Fruit fly (Drosophila melanogaster) whole organism, prepupa: Measurements from ENCODE around the gene CG4238.
A peak's percentile ranks its signal among the peaks of the same experiment; 100 is the strongest.

Experiments
- CG10631 ChIP-seq: fragments of 200-800 bp; sonication (Bioruptor generic); optimal IDR thresholded peaks from 2 replicates; lab custom pipeline; 2016; ENCODE audit warnings: missing biosample characterization, missing genetic modification characterization
- CG15336 ChIP-seq: fragments of 200-800 bp; sonication (Bioruptor generic); IDR thresholded peaks from 2 replicates; pipeline ENCODE4 v1.3.6; 2022; ENCODE audit warnings: missing biosample characterization, missing genetic modification characterization
- CG1621 ChIP-seq: fragments of 200-800 bp; sonication (Bioruptor generic); optimal IDR thresholded peaks from 3 replicates; lab custom pipeline; 2018; ENCODE audit warnings: missing biosample characterization, mild to moderate bottlenecking, missing genetic modification characterization
- CG16779 ChIP-seq: fragments of 200-800 bp; sonication (Bioruptor generic); optimal IDR thresholded peaks from 3 replicates; lab custom pipeline; 2017; ENCODE audit warnings: missing biosample characterization, mild to moderate bottlenecking, missing genetic modification characterization
- CG3032 ChIP-seq: fragments of 200-800 bp; optimal IDR thresholded peaks from 2 replicates; lab custom pipeline; 2019; ENCODE audit warnings: missing biosample characterization, mild to moderate bottlenecking, missing genetic modification characterization, moderate library complexity
- CG3919 ChIP-seq: fragments of 200-800 bp; sonication (Bioruptor generic); optimal IDR thresholded peaks from 3 replicates; lab custom pipeline; 2016; ENCODE audit warnings: missing biosample characterization, missing genetic modification characterization
- CG4318 ChIP-seq: fragments of 200-800 bp; sonication (Bioruptor generic); optimal IDR thresholded peaks from 3 replicates; lab custom pipeline; 2017; ENCODE audit warnings: missing biosample characterization, mild to moderate bottlenecking, missing genetic modification characterization
- CG6163 ChIP-seq: fragments of 200-800 bp; sonication (Bioruptor generic); IDR thresholded peaks from 3 replicates; pipeline ENCODE4 v1.3.6; 2022; ENCODE audit warnings: missing biosample characterization, missing genetic modification characterization
- CG6808 ChIP-seq: fragments of 200-800 bp; sonication (Bioruptor generic); optimal IDR thresholded peaks from 3 replicates; lab custom pipeline; 2017; ENCODE audit warnings: missing biosample characterization, missing genetic modification characterization, mild to moderate bottlenecking, moderate library complexity, missing genetic modification reagents
- CG6854 ChIP-seq: fragments of 200-800 bp; sonication (Bioruptor generic); optimal IDR thresholded peaks from 2 replicates; lab custom pipeline; 2017; ENCODE audit warnings: missing biosample characterization, mild to moderate bottlenecking, missing genetic modification characterization
- CG7368 ChIP-seq: fragments of 200-800 bp; sonication (Bioruptor generic); optimal IDR thresholded peaks from 3 replicates; lab custom pipeline; 2016; ENCODE audit warnings: missing biosample characterization, missing genetic modification characterization
- CG8119 ChIP-seq: fragments of 200-800 bp; sonication (Bioruptor generic); IDR thresholded peaks from 3 replicates; pipeline ENCODE4 v1.3.6; 2022; ENCODE audit warnings: missing biosample characterization, missing genetic modification characterization
- CG8632 ChIP-seq: fragments of 200-800 bp; sonication (Bioruptor generic); optimal IDR thresholded peaks from 3 replicates; lab custom pipeline; 2016; ENCODE audit warnings: missing biosample characterization, missing genetic modification characterization
- Eip78C ChIP-seq: fragments of 200-800 bp; sonication (Bioruptor generic); peaks from one replicate; lab custom pipeline; 2016; ENCODE audit warnings: missing biosample characterization, missing genetic modification characterization
- Eip93F ChIP-seq: fragments of 200-800 bp; sonication (Bioruptor generic); optimal IDR thresholded peaks from 2 replicates; lab custom pipeline; 2016; ENCODE audit warnings: missing biosample characterization, mild to moderate bottlenecking, missing genetic modification characterization
- Ets21C ChIP-seq: fragments of 200-800 bp; sonication (Bioruptor generic); optimal IDR thresholded peaks from 3 replicates; lab custom pipeline; 2016; ENCODE audit warnings: missing biosample characterization, missing genetic modification characterization
- Ets96B ChIP-seq: fragments of 200-800 bp; optimal IDR thresholded peaks from 2 replicates; lab custom pipeline; 2019; ENCODE audit warnings: missing biosample characterization, mild to moderate bottlenecking, missing genetic modification characterization, moderate library complexity
- Hr39 ChIP-seq: fragments of 200-800 bp; sonication (Bioruptor generic); optimal IDR thresholded peaks from 2 replicates; lab custom pipeline; 2016; ENCODE audit warnings: missing biosample characterization, missing genetic modification characterization
- Hr4 ChIP-seq: fragments of 200-800 bp; sonication (Bioruptor generic); optimal IDR thresholded peaks from 3 replicates; lab custom pipeline; 2016; ENCODE audit warnings: missing biosample characterization, missing genetic modification characterization
- Lpt ChIP-seq: fragments of 200-800 bp; sonication (Bioruptor generic); optimal IDR thresholded peaks from 3 replicates; lab custom pipeline; 2016; ENCODE audit warnings: missing biosample characterization, missing genetic modification characterization
- Met ChIP-seq: fragments of 200-800 bp; sonication (Bioruptor generic); optimal IDR thresholded peaks from 3 replicates; lab custom pipeline; 2016; ENCODE audit warnings: missing biosample characterization, missing genetic modification characterization
- OdsH ChIP-seq: fragments of 200-800 bp; sonication (Bioruptor generic); optimal IDR thresholded peaks from 3 replicates; lab custom pipeline; 2016; ENCODE audit warnings: missing biosample characterization, missing genetic modification characterization
- Smox ChIP-seq: fragments of 200-800 bp; sonication (Bioruptor generic); optimal IDR thresholded peaks from 3 replicates; lab custom pipeline; 2016; ENCODE audit warnings: missing biosample characterization, missing genetic modification characterization
- Sox14 ChIP-seq: fragments of 200-800 bp; sonication (Bioruptor generic); optimal IDR thresholded peaks from 3 replicates; lab custom pipeline; 2016; ENCODE audit warnings: missing biosample characterization, missing genetic modification characterization
- achi ChIP-seq: fragments of 200-800 bp; sonication (Bioruptor generic); optimal IDR thresholded peaks from 3 replicates; lab custom pipeline; 2016; ENCODE audit warnings: missing biosample characterization, missing genetic modification characterization
- cyc ChIP-seq: fragments of 200-800 bp; sonication (Bioruptor generic); optimal IDR thresholded peaks from 3 replicates; lab custom pipeline; 2016; ENCODE audit warnings: missing biosample characterization, missing genetic modification characterization
- dac ChIP-seq: fragments of 200-800 bp; sonication (Bioruptor generic); optimal IDR thresholded peaks from 2 replicates; lab custom pipeline; 2017; ENCODE audit warnings: missing biosample characterization, mild to moderate bottlenecking, missing genetic modification characterization
- dsx ChIP-seq: fragments of 200-800 bp; optimal IDR thresholded peaks from 3 replicates; lab custom pipeline; 2019; ENCODE audit warnings: missing biosample characterization, mild to moderate bottlenecking, missing genetic modification characterization, moderate library complexity; ENCODE audit not compliant: poor library complexity, severe bottlenecking
- eg ChIP-seq: fragments of 200-800 bp; sonication (Bioruptor generic); IDR thresholded peaks from 3 replicates; pipeline ENCODE4 v1.3.6; 2022; ENCODE audit warnings: missing biosample characterization, missing genetic modification characterization
- esn ChIP-seq: fragments of 200-800 bp; sonication (Bioruptor generic); optimal IDR thresholded peaks from 2 replicates; lab custom pipeline; 2016; ENCODE audit warnings: missing biosample characterization, mild to moderate bottlenecking, missing genetic modification characterization, moderate library complexity
- fd59A ChIP-seq: fragments of 200-800 bp; sonication (Bioruptor generic); optimal IDR thresholded peaks from 2 replicates; lab custom pipeline; 2017; ENCODE audit warnings: missing biosample characterization, mild to moderate bottlenecking, missing genetic modification characterization, missing genetic modification reagents
- fd85E ChIP-seq: fragments of 200-800 bp; sonication (Bioruptor generic); optimal IDR thresholded peaks from 3 replicates; lab custom pipeline; 2016; ENCODE audit warnings: missing biosample characterization, missing genetic modification characterization
- net ChIP-seq: fragments of 200-800 bp; sonication (Bioruptor generic); optimal IDR thresholded peaks from 3 replicates; lab custom pipeline; 2016; ENCODE audit warnings: missing biosample characterization, missing genetic modification characterization
- spab ChIP-seq: fragments of 200-800 bp; sonication (Bioruptor generic); optimal IDR thresholded peaks from 2 replicates; lab custom pipeline; 2017; ENCODE audit warnings: missing biosample characterization, mild to moderate bottlenecking, missing genetic modification characterization, missing genetic modification reagents
- svp ChIP-seq: fragments of 200-800 bp; sonication (Bioruptor generic); peaks from one replicate; lab custom pipeline; 2016; ENCODE audit warnings: missing biosample characterization, missing genetic modification characterization
- topi ChIP-seq: fragments of 200-800 bp; sonication (Bioruptor generic); optimal IDR thresholded peaks from 3 replicates; lab custom pipeline; 2016; ENCODE audit warnings: missing biosample characterization, missing genetic modification characterization

CG4238 gene

dm6 chr2L:2008980-2009954, at the start of gene CG4238:
Gene CG4238 (plus strand): TSS chr2L:2009859.
- TF ChIP-seq svp (GFP tag; lab: Kevin White, UChicago) (peak; percentile 64), CG7368 (GFP tag; lab: Kevin White, UChicago) (no peak), CG15336 (GFP tag; lab: Robert Waterston, UW) (peak; percentile 9; the same call in 1 of the 2 replicates), dac (GFP tag; lab: Kevin White, UChicago) (no peak), net (no peak), Eip93F (GFP tag; lab: Kevin White, UChicago) (peak; percentile 6), CG1621 (peak; percentile 100), Sox14 (GFP tag; lab: Kevin White, UChicago) (peak; percentile 5), CG6808 (GFP tag; lab: Kevin White, UChicago) (peak; percentile 6), spab (GFP tag; lab: Kevin White, UChicago) (no peak), dsx (GFP tag; lab: Kevin White, UChicago) (peak; percentile 58), achi (GFP tag; lab: Kevin White, UChicago) (peak; percentile 97), Ets96B (tag; lab: Kevin White, UChicago) (no peak)

dm6 chr2L:1960056-1960455, 49.6 kb upstream of the CG4238 start:
- no peak for TF ChIP-seq Lpt
- peak; percentile 13 for TF ChIP-seq Hr39
- peak; percentile 56 for TF ChIP-seq Eip78C (GFP tag; lab: Kevin White, UChicago)
- TF ChIP-seq Met (GFP tag; lab: Kevin White, UChicago), result peak; percentile 40
- no peak for TF ChIP-seq OdsH
- TF ChIP-seq eg (GFP tag; lab: Robert Waterston, UW), result no peak
- TF ChIP-seq svp (GFP tag; lab: Kevin White, UChicago), result peak; percentile 64
- TF ChIP-seq topi, result peak; percentile 11
- peak; percentile 36 for TF ChIP-seq esn (GFP tag; lab: Kevin White, UChicago)
- TF ChIP-seq cyc (GFP tag; lab: Kevin White, UChicago), result peak; percentile 18
- TF ChIP-seq Smox (GFP tag; lab: Kevin White, UChicago), result peak; percentile 12

dm6 chr2L:1961932-1962496, 47.6 kb upstream of the CG4238 start:
- TF ChIP-seq CG3032 (tag; lab: Kevin White, UChicago) (no peak), svp (GFP tag; lab: Kevin White, UChicago) (no peak), Ets21C (no peak), fd59A (no peak), CG6163 (GFP tag; lab: Robert Waterston, UW) (no peak), CG8632 (GFP tag; lab: Kevin White, UChicago) (no peak), CG7368 (GFP tag; lab: Kevin White, UChicago) (no peak), fd85E (GFP tag; lab: Kevin White, UChicago) (no peak), Hr4 (no peak), CG10631 (GFP tag; lab: Kevin White, UChicago) (no peak), CG16779 (no peak), spab (GFP tag; lab: Kevin White, UChicago) (no peak), CG6854 (GFP tag; lab: Kevin White, UChicago) (no peak), net (no peak), CG8119 (GFP tag; lab: Robert Waterston, UW) (no peak), CG3919 (GFP tag; lab: Kevin White, UChicago) (no peak), Smox (GFP tag; lab: Kevin White, UChicago) (no peak), CG4318 (GFP tag; lab: Kevin White, UChicago) (no peak)
